Worm (Caenorhabditis elegans): ENCODE results near the gene C03H12.1.
"Not testable (repeated sequence)": the region's sequence is repeated elsewhere in the genome, so short reads cannot be mapped to it uniquely, and the experiment has no call there.

- TF ChIP-seq ceh-36 (tag; optimal IDR thresholded peaks at IDR 0.05); ceh-13 (GFP tag; optimal IDR thresholded peaks at IDR 0.05): not testable (repeated sequence)
Measured at ce11 chrX:15738432-15739003, 49.3 kb downstream of the C03H12.1 start.

All from whole organism, early embryonic.